Worm (Caenorhabditis elegans) whole organism, L1 larva: Measurements from ENCODE around the gene col-116.

Experiments
- C04F5.9 ChIP-seq: sonication (generic microtip); optimal IDR thresholded peaks from 2 replicates; lab custom pipeline; 2016; ENCODE audit warnings: missing genetic modification characterization, missing compliant biosample characterization
- C16A3.4 ChIP-seq: fragments of 150-350 bp; optimal IDR thresholded peaks from 2 replicates; lab custom pipeline; 2014; ENCODE audit warnings: missing biosample characterization, missing genetic modification characterization
- F16B12.6 ChIP-seq: fragments of 150-350 bp; optimal IDR thresholded peaks from 2 replicates; lab custom pipeline; 2014; ENCODE audit warnings: missing biosample characterization, missing genetic modification characterization
- Y116A8C.19 ChIP-seq: sonication (generic microtip); optimal IDR thresholded peaks from 2 replicates; lab custom pipeline; 2016; ENCODE audit warnings: missing compliant biosample characterization, missing genetic modification characterization, borderline replicate concordance
- aly-2 ChIP-seq: fragments of 150-350 bp; optimal IDR thresholded peaks from 2 replicates; lab custom pipeline; 2014; ENCODE audit warnings: missing biosample characterization, missing genetic modification characterization
- ama-1 ChIP-seq: fragments of 150-350 bp; optimal IDR thresholded peaks from 2 replicates; lab custom pipeline; 2014
- blmp-1 ChIP-seq: fragments of 150-350 bp; optimal IDR thresholded peaks from 2 replicates; lab custom pipeline; 2014; ENCODE audit warnings: missing biosample characterization, missing genetic modification characterization
- ceh-63 ChIP-seq: fragments of 200-800 bp; sonication (Bioruptor generic); optimal IDR thresholded peaks from 2 replicates; lab custom pipeline; 2018; ENCODE audit warnings: mild to moderate bottlenecking, missing genetic modification characterization, missing compliant biosample characterization
- ceh-82 ChIP-seq, 3 experiments: fragments of 150-350 bp in 1 of 3; sonication (generic microtip) in 2 of 3; optimal IDR thresholded peaks; 2 replicates each; lab custom pipeline; 2014 to 2017; ENCODE audit warnings: missing biosample characterization in 3 of 3, missing genetic modification characterization in 3 of 3
- ceh-90 ChIP-seq: sonication (generic microtip); optimal IDR thresholded peaks from 2 replicates; lab custom pipeline; 2016; ENCODE audit warnings: missing genetic modification characterization, missing compliant biosample characterization
- dsc-1 ChIP-seq: sonication (generic microtip); optimal IDR thresholded peaks from 2 replicates; lab custom pipeline; 2016; ENCODE audit warnings: mild to moderate bottlenecking, missing genetic modification characterization, missing compliant biosample characterization
- efl-1 ChIP-seq, 4 experiments: fragments of 150-350 bp; optimal IDR thresholded peaks in 3 of 4; peaks in 1 of 4; 1 replicate in 1 of 4; 2 replicates in 3 of 4; lab custom pipeline; 2014; ENCODE audit warnings: missing biosample characterization in 2 of 4, missing genetic modification characterization in 2 of 4, missing genetic modification reagents in 2 of 4
- efl-3 ChIP-seq: fragments of 200-800 bp; sonication (Bioruptor generic); optimal IDR thresholded peaks from 2 replicates; lab custom pipeline; 2018; ENCODE audit warnings: mild to moderate bottlenecking, missing genetic modification characterization, missing compliant biosample characterization
- egl-13 ChIP-seq: sonication (generic microtip); optimal IDR thresholded peaks from 2 replicates; lab custom pipeline; 2016; ENCODE audit warnings: missing genotype, missing genetic modification reagents, missing genetic modification characterization, missing compliant biosample characterization
- fkh-10 ChIP-seq: sonication (generic microtip); optimal IDR thresholded peaks from 2 replicates; lab custom pipeline; 2017; ENCODE audit warnings: missing biosample characterization, missing genetic modification reagents, missing genetic modification characterization
- fkh-4 ChIP-seq: sonication (generic microtip); optimal IDR thresholded peaks from 2 replicates; lab custom pipeline; 2016; ENCODE audit warnings: missing compliant biosample characterization, missing genetic modification characterization, borderline replicate concordance
- hlh-17 ChIP-seq: fragments of 200-800 bp; sonication (Bioruptor generic); optimal IDR thresholded peaks from 2 replicates; lab custom pipeline; 2018; ENCODE audit warnings: missing genetic modification characterization, mild to moderate bottlenecking, missing compliant biosample characterization, moderate library complexity, borderline replicate concordance
- irx-1 ChIP-seq: sonication (generic microtip); optimal IDR thresholded peaks from 2 replicates; lab custom pipeline; 2016; ENCODE audit warnings: missing genetic modification characterization, missing compliant biosample characterization
- jun-1 ChIP-seq: fragments of 150-350 bp; optimal IDR thresholded peaks from 2 replicates; lab custom pipeline; 2014; ENCODE audit warnings: missing biosample characterization, missing genetic modification reagents, missing genetic modification characterization
- lin-13 ChIP-seq: fragments of 150-350 bp; optimal IDR thresholded peaks from 2 replicates; lab custom pipeline; 2014; ENCODE audit warnings: missing biosample characterization, missing genetic modification reagents, missing genetic modification characterization
- lin-14 ChIP-seq: fragments of 200-800 bp; sonication (Bioruptor generic); optimal IDR thresholded peaks from 2 replicates; lab custom pipeline; 2018; ENCODE audit warnings: mild to moderate bottlenecking, missing genetic modification characterization, moderate library complexity, missing compliant biosample characterization
- lin-15B ChIP-seq: fragments of 150-350 bp; sonication (generic microtip); optimal IDR thresholded peaks from 3 replicates; lab custom pipeline; 2014; ENCODE audit warnings: missing biosample characterization, missing genetic modification characterization
- lin-35 ChIP-seq, 2 experiments: fragments of 150-350 bp; optimal IDR thresholded peaks; 2 replicates each; lab custom pipeline; 2014; ENCODE audit warnings: missing biosample characterization in 2 of 2, missing genetic modification characterization in 2 of 2, missing genetic modification reagents in 2 of 2
- lin-39 ChIP-seq: fragments of 150-350 bp; optimal IDR thresholded peaks from 2 replicates; lab custom pipeline; 2014; ENCODE audit warnings: missing biosample characterization, missing genetic modification reagents, missing genetic modification characterization
- lsy-2 ChIP-seq, 2 experiments: fragments of 150-350 bp; optimal IDR thresholded peaks; 2 replicates each; lab custom pipeline; 2014; ENCODE audit warnings: missing biosample characterization in 2 of 2, missing genetic modification characterization in 2 of 2
- mef-2 ChIP-seq: fragments of 150-350 bp; optimal IDR thresholded peaks from 2 replicates; lab custom pipeline; 2014; ENCODE audit warnings: missing biosample characterization, missing genetic modification characterization
- mep-1 ChIP-seq: fragments of 150-350 bp; optimal IDR thresholded peaks from 2 replicates; lab custom pipeline; 2014; ENCODE audit warnings: missing biosample characterization, missing genetic modification characterization
- nhr-11 ChIP-seq: fragments of 150-350 bp; optimal IDR thresholded peaks from 2 replicates; lab custom pipeline; 2014; ENCODE audit warnings: missing biosample characterization, missing genetic modification characterization
- nhr-19 ChIP-seq: fragments of 200-800 bp; sonication (Bioruptor generic); conservative IDR thresholded peaks from 2 replicates; pipeline ENCODE4 v1.3.6; 2022; ENCODE audit warnings: missing genetic modification characterization, missing compliant biosample characterization
- nhr-71 ChIP-seq: sonication (generic microtip); optimal IDR thresholded peaks from 2 replicates; lab custom pipeline; 2016; ENCODE audit warnings: mild to moderate bottlenecking, missing genetic modification characterization, moderate library complexity, missing compliant biosample characterization
- nhr-77 ChIP-seq: fragments of 150-350 bp; optimal IDR thresholded peaks from 2 replicates; lab custom pipeline; 2014; ENCODE audit warnings: missing biosample characterization, missing genetic modification characterization
- nhr-84 ChIP-seq: sonication (generic microtip); optimal IDR thresholded peaks from 2 replicates; lab custom pipeline; 2017; ENCODE audit warnings: missing biosample characterization, missing genetic modification characterization
- nhr-85 ChIP-seq: sonication (generic microtip); peaks from one replicate; lab custom pipeline; 2016; ENCODE audit warnings: missing genetic modification characterization, inconsistent platforms, missing compliant biosample characterization
- nhr-90 ChIP-seq: sonication (generic microtip); optimal IDR thresholded peaks from 2 replicates; lab custom pipeline; 2016; ENCODE audit warnings: mild to moderate bottlenecking, missing genetic modification characterization, missing compliant biosample characterization; ENCODE audit not compliant: poor library complexity
- pqm-1 ChIP-seq: sonication (generic microtip); optimal IDR thresholded peaks from 3 replicates; lab custom pipeline; 2017; ENCODE audit warnings: missing biosample characterization, missing genetic modification characterization
- rnt-1 ChIP-seq: sonication (generic microtip); optimal IDR thresholded peaks from 2 replicates; lab custom pipeline; 2016; ENCODE audit warnings: mild to moderate bottlenecking, missing genetic modification characterization, moderate library complexity, missing compliant biosample characterization
- skn-1 ChIP-seq: fragments of 150-350 bp; optimal IDR thresholded peaks from 2 replicates; lab custom pipeline; 2014; ENCODE audit warnings: missing biosample characterization, missing genetic modification characterization
- snu-23 ChIP-seq: sonication (generic microtip); optimal IDR thresholded peaks from 2 replicates; lab custom pipeline; 2016; ENCODE audit warnings: missing genetic modification characterization, missing compliant biosample characterization
- sptf-1 ChIP-seq: fragments of 150-350 bp; optimal IDR thresholded peaks from 2 replicates; lab custom pipeline; 2014; ENCODE audit warnings: missing biosample characterization, missing genetic modification characterization
- swsn-7 ChIP-seq: sonication (generic microtip); optimal IDR thresholded peaks from 2 replicates; lab custom pipeline; 2016; ENCODE audit warnings: missing genetic modification characterization, missing compliant biosample characterization
- tlp-1 ChIP-seq: fragments of 150-350 bp; optimal IDR thresholded peaks from 2 replicates; lab custom pipeline; 2014; ENCODE audit warnings: missing biosample characterization, missing genetic modification characterization
- unc-130 ChIP-seq: fragments of 150-350 bp; optimal IDR thresholded peaks from 2 replicates; lab custom pipeline; 2017; ENCODE audit warnings: missing biosample characterization, missing genetic modification characterization, inconsistent platforms
- unc-62 ChIP-seq: fragments of 150-350 bp; optimal IDR thresholded peaks from 2 replicates; lab custom pipeline; 2014; ENCODE audit warnings: missing biosample characterization, missing genetic modification reagents, missing genetic modification characterization
- unc-98 ChIP-seq: fragments of 200-800 bp; sonication (Bioruptor generic); IDR thresholded peaks from 2 replicates; pipeline ENCODE4 v1.3.6; 2022; ENCODE audit warnings: missing genetic modification characterization, missing compliant biosample characterization
- vab-15 ChIP-seq: sonication (generic microtip); optimal IDR thresholded peaks from 2 replicates; lab custom pipeline; 2017; ENCODE audit warnings: missing genotype, mild to moderate bottlenecking, missing genetic modification characterization, missing compliant biosample characterization
- xbp-1 ChIP-seq: sonication (generic microtip); optimal IDR thresholded peaks from 2 replicates; lab custom pipeline; 2016; ENCODE audit warnings: missing genetic modification characterization, missing compliant biosample characterization
- zag-1 ChIP-seq: fragments of 150-350 bp; optimal IDR thresholded peaks from 2 replicates; lab custom pipeline; 2014; ENCODE audit warnings: missing biosample characterization, missing genetic modification characterization
- zip-4 ChIP-seq: fragments of 200-800 bp; sonication (Bioruptor generic); optimal IDR thresholded peaks from 2 replicates; lab custom pipeline; 2018; ENCODE audit warnings: mild to moderate bottlenecking, missing genetic modification characterization, moderate library complexity, missing compliant biosample characterization
- ztf-11 ChIP-seq, 2 experiments: sonication (generic microtip); optimal IDR thresholded peaks; 2 replicates each; lab custom pipeline; 2016 to 2017; ENCODE audit warnings: missing genetic modification characterization in 2 of 2, missing biosample characterization in 1 of 2, missing compliant biosample characterization in 1 of 2
- ztf-4 ChIP-seq: fragments of 150-350 bp; optimal IDR thresholded peaks from 2 replicates; lab custom pipeline; 2014; ENCODE audit warnings: missing biosample characterization, missing genetic modification characterization

Gene col-116

DNA sequence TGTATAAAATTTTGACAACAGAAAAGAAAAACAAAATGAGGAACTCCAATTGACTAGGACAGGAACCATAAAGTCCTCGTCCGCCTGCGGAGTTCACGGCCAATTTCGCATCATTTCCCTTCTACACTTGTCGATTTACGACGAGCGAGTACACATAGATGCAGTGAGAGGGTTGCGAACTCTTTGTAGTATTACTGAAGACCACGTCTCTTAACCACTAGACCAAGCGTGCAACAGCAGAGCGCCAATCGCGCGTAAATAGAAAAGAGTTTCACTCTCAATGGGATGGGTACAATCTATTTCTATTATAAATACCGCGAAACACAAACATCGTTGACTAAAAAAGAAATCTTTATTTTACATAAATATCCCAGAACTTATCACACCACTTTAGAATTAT, 19.7 kb downstream of the col-116 start (continued):
- peak; percentile 88 for TF ChIP-seq swsn-7
- peak; percentile 44 for TF ChIP-seq blmp-1 (tag; lab: Kevin White, UChicago)
- TF ChIP-seq nhr-85 (tag; lab: Kevin White, UChicago): peak; percentile 81
- no peak for TF ChIP-seq unc-98
- no peak for TF ChIP-seq sptf-1
- TF ChIP-seq aly-2 (tag; lab: Kevin White, UChicago): peak; percentile 79
- TF ChIP-seq lin-39 (tag; lab: Kevin White, UChicago): no peak
- TF ChIP-seq irx-1 (tag; lab: Kevin White, UChicago): peak; percentile 76
- no peak for TF ChIP-seq nhr-11 (tag; lab: Kevin White, UChicago)
- no peak for TF ChIP-seq Y116A8C.19 (tag; lab: Kevin White, UChicago)
- TF ChIP-seq lsy-2 (tag; optimal IDR thresholded peaks at IDR 0.05; lab: Kevin White, UChicago): peak; percentile 77 to 87
- peak; percentile 91 for TF ChIP-seq nhr-71 (tag; lab: Kevin White, UChicago)
- peak; percentile 83 for TF ChIP-seq lin-14 (GFP tag; lab: Kevin White, UChicago)
- TF ChIP-seq F16B12.6 (tag; lab: Kevin White, UChicago): peak; percentile 20
- TF ChIP-seq hlh-17 (GFP tag; lab: Kevin White, UChicago): no peak
- peak; percentile 62 for TF ChIP-seq unc-130 (tag; lab: Kevin White, UChicago)
- TF ChIP-seq skn-1 (tag; lab: Kevin White, UChicago): peak; percentile 67
- TF ChIP-seq mep-1: peak; percentile 94
- TF ChIP-seq zip-4 (GFP tag; lab: Kevin White, UChicago): peak; percentile 44
- peak; percentile 6 for TF ChIP-seq C04F5.9 (tag; lab: Kevin White, UChicago)
- TF ChIP-seq fkh-10 (GFP tag; lab: Kevin White, UChicago): no peak
- TF ChIP-seq rnt-1 (tag; lab: Kevin White, UChicago): peak; percentile 82
- peak; percentile 80 for TF ChIP-seq lin-13
- TF ChIP-seq C16A3.4 (tag; lab: Kevin White, UChicago): peak; percentile 87
- TF ChIP-seq egl-13 (tag; lab: Kevin White, UChicago): peak; percentile 55
- TF ChIP-seq nhr-19 (GFP tag; lab: Robert Waterston, UW): peak; percentile 82
- peak; percentile 85 for TF ChIP-seq xbp-1 (tag; lab: Kevin White, UChicago)
- peak; percentile 63 to 75 for TF ChIP-seq efl-1 (optimal IDR thresholded peaks at IDR 0.05; lab: Kevin White, UChicago)
- peak; percentile 56 to 93 for TF ChIP-seq efl-1 (GFP tag; optimal IDR thresholded peaks at IDR 0.05 in 1 of 2; lab: Kevin White, UChicago)
- no peak for TF ChIP-seq mef-2 (tag; lab: Kevin White, UChicago)
- no peak for TF ChIP-seq zag-1 (tag; lab: Kevin White, UChicago)
- no peak for TF ChIP-seq unc-62
- peak; percentile 32 for TF ChIP-seq lin-15B
- TF ChIP-seq efl-3 (GFP tag; lab: Kevin White, UChicago): no peak
- no peak for TF ChIP-seq pqm-1 (tag; lab: Kevin White, UChicago)
- peak; percentile 95 for TF ChIP-seq snu-23 (GFP tag; lab: Kevin White, UChicago)
- TF ChIP-seq nhr-90 (tag; lab: Kevin White, UChicago): peak; percentile 87
- TF ChIP-seq ama-1: peak; percentile 88
- TF ChIP-seq ztf-4 (tag; lab: Kevin White, UChicago): peak; percentile 53
- peak; percentile 59 for TF ChIP-seq vab-15 (tag; lab: Kevin White, UChicago)
- TF ChIP-seq tlp-1 (tag; lab: Kevin White, UChicago): no peak
- no peak for TF ChIP-seq nhr-84 (tag; lab: Kevin White, UChicago)

DNA sequence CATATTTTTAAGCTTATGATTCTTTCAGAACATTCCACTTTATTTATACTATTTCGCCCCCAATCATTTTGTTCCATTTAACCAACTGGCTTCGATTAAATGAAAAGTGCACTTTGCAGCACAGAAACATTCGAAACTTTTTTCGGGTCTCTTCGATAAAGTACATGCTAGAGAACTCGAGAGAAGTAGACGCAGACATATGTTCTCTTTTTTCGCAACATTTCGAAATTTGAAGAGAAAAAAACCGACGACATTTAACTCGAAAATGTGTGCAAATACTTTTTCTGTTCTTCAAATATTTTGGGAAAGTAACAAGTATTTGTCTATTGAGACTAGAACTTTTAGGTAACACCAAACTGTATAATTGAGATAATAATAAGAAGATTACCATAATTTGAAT, 21.2 kb downstream of the col-116 start:
- no peak for TF ChIP-seq jun-1 (tag; lab: Kevin White, UChicago)
- peak; percentile 9 for TF ChIP-seq nhr-71 (tag; lab: Kevin White, UChicago)
- TF ChIP-seq ztf-11 (tag; optimal IDR thresholded peaks at IDR 0.05; lab: Kevin White, UChicago): no peak
- TF ChIP-seq lsy-2 (tag; optimal IDR thresholded peaks at IDR 0.05; lab: Kevin White, UChicago): peak in 1 of 2 experiments; percentile 32
- peak; percentile 72 for TF ChIP-seq skn-1 (tag; lab: Kevin White, UChicago)
- TF ChIP-seq lin-35 (GFP tag; optimal IDR thresholded peaks at IDR 0.05; lab: Kevin White, UChicago): peak in 1 of 2 experiments; percentile 16
- TF ChIP-seq ceh-63 (GFP tag; lab: Kevin White, UChicago): no peak
- peak in 2 of 3 experiments; percentile 2 to 38 for TF ChIP-seq ceh-82 (tag; optimal IDR thresholded peaks at IDR 0.05; lab: Kevin White, UChicago)
- no peak for TF ChIP-seq ceh-90
- peak; percentile 46 for TF ChIP-seq lin-14 (GFP tag; lab: Kevin White, UChicago)
- TF ChIP-seq dsc-1: peak; percentile 58
- peak; percentile 12 for TF ChIP-seq rnt-1 (tag; lab: Kevin White, UChicago)
- peak in 1 of 2 experiments; percentile 27 for TF ChIP-seq efl-1 (optimal IDR thresholded peaks at IDR 0.05; lab: Kevin White, UChicago)
- no peak for TF ChIP-seq efl-1 (GFP tag; optimal IDR thresholded peaks at IDR 0.05 in 1 of 2; lab: Kevin White, UChicago)
- peak; percentile 38 for TF ChIP-seq nhr-77 (tag; lab: Kevin White, UChicago)
- no peak for TF ChIP-seq fkh-4
- TF ChIP-seq mep-1: peak; percentile 36
